Worm (Caenorhabditis elegans): ENCODE data around the gene C17C3.6.

C17C3.6 gene

ce11 chrII:5578714-5579113, 28.9 kb downstream of the C17C3.6 start:
- TF ChIP-seq daf-16 (GFP tag; optimal IDR thresholded peaks at IDR 0.05) (no peak), daf-16 (tag; optimal IDR thresholded peaks at IDR 0.05) (no peak), hlh-11 (tag; optimal IDR thresholded peaks at IDR 0.05) (no peak), daf-12 (tag; optimal IDR thresholded peaks at IDR 0.05) (no peak), set-16 (GFP tag; IDR thresholded peaks at IDR 0.05) (peak; percentile 83)

- no peak for TF ChIP-seq zip-11 (GFP tag; IDR thresholded peaks at IDR 0.05)
- peak; percentile 76 for TF ChIP-seq aha-1 (tag)
- TF ChIP-seq nhr-42 (GFP tag; IDR thresholded peaks at IDR 0.05) = no peak
Measured at ce11 chrII:5579236-5579635, 29.4 kb downstream of the C17C3.6 start.

ce11 chrII:5582309-5582708, 32.5 kb downstream of the C17C3.6 start, which contains the start of gene T25E4.2:
T25E4.2 (minus strand) TSS chrII:5582409.
- TF ChIP-seq lin-38 (GFP tag; IDR thresholded peaks at IDR 0.05) (no peak), nhr-237 (tag; optimal IDR thresholded peaks at IDR 0.05) (no peak), zip-2 (tag; optimal IDR thresholded peaks at IDR 0.05) (no peak), dmd-6 (GFP tag; IDR thresholded peaks at IDR 0.05) (no peak), mes-2 (tag; optimal IDR thresholded peaks at IDR 0.05; ENCODE audit: poor library complexity, severe bottlenecking) (no peak), Y105C5A.15 (GFP tag; IDR thresholded peaks at IDR 0.05) (no peak), dpl-1 (GFP tag; optimal IDR thresholded peaks at IDR 0.05) (no peak), nhr-102 (tag; optimal IDR thresholded peaks at IDR 0.05) (no peak), nhr-76 (tag; optimal IDR thresholded peaks at IDR 0.05) (no peak), fos-1 (tag; optimal IDR thresholded peaks at IDR 0.05) (no peak), hif-1 (tag; optimal IDR thresholded peaks at IDR 0.05) (no peak), ceh-82 (tag; optimal IDR thresholded peaks at IDR 0.05) (no peak), jun-1 (tag; optimal IDR thresholded peaks at IDR 0.05) (no peak), lin-29 (GFP tag; IDR thresholded peaks at IDR 0.05) (no peak), mxl-3 (GFP tag; optimal IDR thresholded peaks at IDR 0.05) (no peak), F44E2.7 (GFP tag; IDR thresholded peaks at IDR 0.05) (no peak), nhr-6 (tag; optimal IDR thresholded peaks at IDR 0.05) (no peak), F10B5.3 (tag; optimal IDR thresholded peaks at IDR 0.05) (no peak), fkh-10 (GFP tag; optimal IDR thresholded peaks at IDR 0.05) (no peak), F26F4.8 (GFP tag; conservative IDR thresholded peaks at IDR 0.05) (no peak)

- peak; percentile 13 for TF ChIP-seq lin-13 (GFP tag; optimal IDR thresholded peaks at IDR 0.05)
- no peak for TF ChIP-seq unc-39 (tag; optimal IDR thresholded peaks at IDR 0.05)
- peak; percentile 16 for TF ChIP-seq nhr-102 (tag; optimal IDR thresholded peaks at IDR 0.05)
- peak; percentile 33 for TF ChIP-seq nhr-48 (tag; optimal IDR thresholded peaks at IDR 0.05)
- TF ChIP-seq hlh-11 (tag; optimal IDR thresholded peaks at IDR 0.05) = peak; percentile 90
- peak; percentile 89 for TF ChIP-seq dve-1 (tag; optimal IDR thresholded peaks at IDR 0.05; ENCODE audit: insufficient read depth)
- no peak for TF ChIP-seq mes-2 (tag; optimal IDR thresholded peaks at IDR 0.05; ENCODE audit: poor library complexity, severe bottlenecking)
- no peak for TF ChIP-seq zip-11 (GFP tag; IDR thresholded peaks at IDR 0.05)
- peak; percentile 95 for TF ChIP-seq nhr-28 (tag; optimal IDR thresholded peaks at IDR 0.05)
- TF ChIP-seq mdl-1 (tag; optimal IDR thresholded peaks at IDR 0.05) = peak in 1 of 2 experiments; percentile 17
- no peak for TF ChIP-seq egl-27 (tag; optimal IDR thresholded peaks at IDR 0.05)
- peak; percentile 86 for TF ChIP-seq ceh-20 (GFP tag; IDR thresholded peaks at IDR 0.05)
- no peak for TF ChIP-seq snpc-4 (tag; optimal IDR thresholded peaks at IDR 0.05)
- TF ChIP-seq pqm-1 (tag; optimal IDR thresholded peaks at IDR 0.05) = peak; percentile 99
- TF ChIP-seq dmd-6 (GFP tag; IDR thresholded peaks at IDR 0.05) = peak; percentile 93
- no peak for TF ChIP-seq hlh-30 (tag; optimal IDR thresholded peaks at IDR 0.05; ENCODE audit: insufficient read depth)
- no peak for TF ChIP-seq daf-12 (tag; optimal IDR thresholded peaks at IDR 0.05)
- peak; percentile 76; the same call in 1 of the 2 replicates for TF ChIP-seq tra-1 (GFP tag; IDR thresholded peaks at IDR 0.05)
- no peak for TF ChIP-seq lin-38 (GFP tag; IDR thresholded peaks at IDR 0.05)
- peak; percentile 35 for TF ChIP-seq mxl-3 (GFP tag; optimal IDR thresholded peaks at IDR 0.05)
- peak; percentile 45 for TF ChIP-seq T20F7.1 (GFP tag; optimal IDR thresholded peaks at IDR 0.05)
- no peak for TF ChIP-seq daf-16 (GFP tag; optimal IDR thresholded peaks at IDR 0.05)
- peak; percentile 98 for TF ChIP-seq daf-16 (tag; optimal IDR thresholded peaks at IDR 0.05)
- TF ChIP-seq duxl-1 (tag; optimal IDR thresholded peaks at IDR 0.05; ENCODE audit: poor library complexity) = no peak
- peak; percentile 78 for TF ChIP-seq nhr-77 (tag; optimal IDR thresholded peaks at IDR 0.05)
- TF ChIP-seq lin-15B (tag; optimal IDR thresholded peaks at IDR 0.05) = no peak
- TF ChIP-seq lin-1 (GFP tag; IDR thresholded peaks at IDR 0.05) = peak; percentile 54
- TF ChIP-seq php-3 (GFP tag; IDR thresholded peaks at IDR 0.05) = peak; percentile 99
Measured at ce11 chrII:5585788-5586187, 35.9 kb downstream of the C17C3.6 start, which contains the start of gene lys-8. lys-8 (plus strand) TSS chrII:5586178.

All from whole organism, L4 larva.